Fruit fly (Drosophila melanogaster) S2 (cell line): ENCODE data around the gene CG10237.
A peak's percentile ranks its signal among the peaks of the same experiment; 100 is the strongest.

Experiments used
- CG8478 ChIP-seq: fragments of >200 bp; optimal IDR thresholded peaks from 2 replicates; lab custom pipeline; 2018
- CTCF ChIP-seq, 2 experiments: fragments of >200 bp; optimal IDR thresholded peaks; 2 replicates each; lab custom pipeline; 2018

dm6 chr2L:19425105-19425504 lies 17.4 kb downstream of the CG10237 start:
- TF ChIP-seq CG8478: no peak
- TF ChIP-seq CTCF (optimal IDR thresholded peaks at IDR 0.05; lab: Kevin White, UChicago): peak in 1 of 2 experiments; percentile 2
